Fruit fly (Drosophila melanogaster) Kc167 (cell line): ENCODE results near the gene CG46467.

Source experiments
- Myc ChIP-seq: fragments of >200 bp; optimal IDR thresholded peaks from 2 replicates; lab custom pipeline; 2017; ENCODE audit warnings: missing external identifiers
- Sin3A ChIP-seq: fragments of >200 bp; optimal IDR thresholded peaks from 2 replicates; lab custom pipeline; 2018; ENCODE audit warnings: missing external identifiers
- h ChIP-seq: fragments of >200 bp; optimal IDR thresholded peaks from 3 replicates; lab custom pipeline; 2018; ENCODE audit warnings: missing external identifiers
- insv ChIP-seq: fragments of >200 bp; optimal IDR thresholded peaks from 3 replicates; lab custom pipeline; 2018; ENCODE audit warnings: missing external identifiers
- psq ChIP-seq: fragments of >200 bp; optimal IDR thresholded peaks from 2 replicates; lab custom pipeline; 2017; ENCODE audit warnings: missing external identifiers
- ttk ChIP-seq: sonication (Bioruptor generic); optimal IDR thresholded peaks from 2 replicates; lab custom pipeline; 2017; ENCODE audit warnings: missing external identifiers

Gene CG46467

dm6 chr3R:9873753-9874117 lies 746 bp upstream of the CG46467 start:
- no peak for TF ChIP-seq psq (lab: Kevin White, UChicago)
- TF ChIP-seq ttk (lab: Kevin White, UChicago): no peak
- no peak for TF ChIP-seq h (lab: Kevin White, UChicago)
- no peak for TF ChIP-seq insv
- TF ChIP-seq Sin3A: no peak
- no peak for TF ChIP-seq Myc

- no peak for TF ChIP-seq insv
- TF ChIP-seq psq (lab: Kevin White, UChicago): no peak
- no peak for TF ChIP-seq Myc
- no peak for TF ChIP-seq ttk (lab: Kevin White, UChicago)
- no peak for TF ChIP-seq Sin3A
- TF ChIP-seq h (lab: Kevin White, UChicago): no peak
These were observed 1.2 kb downstream of the CG46467 start for dm6 chr3R:9875644-9876043.

dm6 chr3R:9877153-9878025 lies 2.9 kb downstream of the CG46467 start:
- TF ChIP-seq psq (lab: Kevin White, UChicago) (no peak), insv (no peak), Myc (no peak), Sin3A (no peak), ttk (lab: Kevin White, UChicago) (no peak), h (lab: Kevin White, UChicago) (no peak)

DNA sequence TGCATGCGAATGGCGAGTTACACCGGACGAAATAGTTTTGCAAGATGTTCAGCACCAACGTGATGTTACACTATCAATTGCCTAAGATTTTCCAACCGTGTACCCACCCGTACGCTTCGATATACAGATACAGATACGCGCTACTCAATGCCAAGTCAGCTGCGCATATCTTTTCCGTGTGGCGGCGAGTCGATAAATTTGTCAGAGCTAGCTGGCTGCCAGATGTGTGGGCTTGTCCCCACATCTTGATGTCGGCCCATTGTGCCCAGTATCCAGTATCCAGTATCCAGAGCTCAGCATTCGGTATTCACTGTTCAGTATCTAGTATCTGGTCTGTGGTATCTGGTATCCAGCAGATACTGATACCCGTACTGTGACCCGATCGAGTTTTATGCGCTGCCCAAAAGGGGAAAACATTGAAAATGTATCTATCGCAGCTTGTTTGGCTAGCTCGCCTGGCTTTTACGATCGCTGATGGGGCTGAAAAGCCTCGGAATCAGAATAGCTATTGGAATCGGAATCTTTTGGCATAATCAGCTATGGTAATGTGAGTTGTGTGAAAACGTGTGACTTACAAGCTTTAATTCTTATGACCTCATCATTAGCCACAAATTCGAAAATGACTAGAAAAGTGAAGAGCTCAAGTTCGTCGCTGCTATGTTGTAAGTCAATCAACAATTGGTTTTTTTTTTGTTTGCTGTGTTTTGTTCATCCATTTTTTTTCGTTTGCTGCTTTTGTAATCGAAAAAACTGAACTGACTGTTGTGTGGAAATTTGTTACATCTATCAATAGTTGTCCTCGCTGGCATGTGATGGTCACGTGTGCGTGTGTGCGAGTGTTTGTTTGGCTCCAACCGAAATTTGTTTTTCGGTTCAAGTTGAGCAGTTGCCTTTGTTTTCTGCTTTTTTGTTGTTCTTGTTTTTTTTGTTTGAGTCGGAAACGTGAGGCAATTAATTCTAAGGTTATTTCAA lies 3.8 kb downstream of the CG46467 start:
- no peak for TF ChIP-seq Myc
- TF ChIP-seq psq (lab: Kevin White, UChicago): no peak
- TF ChIP-seq insv: no peak
- no peak for TF ChIP-seq h (lab: Kevin White, UChicago)
- TF ChIP-seq ttk (lab: Kevin White, UChicago): no peak
- TF ChIP-seq Sin3A: no peak

dm6 chr3R:9879288-9879687 lies 4.8 kb downstream of the CG46467 start:
- no peak for TF ChIP-seq insv
- no peak for TF ChIP-seq Myc

dm6 chr3R:9879880-9880852 lies 5.7 kb downstream of the CG46467 start:
- no peak for TF ChIP-seq Sin3A
- TF ChIP-seq ttk (lab: Kevin White, UChicago): no peak
- no peak for TF ChIP-seq insv
- no peak for TF ChIP-seq Myc
- no peak for TF ChIP-seq psq (lab: Kevin White, UChicago)
- TF ChIP-seq h (lab: Kevin White, UChicago): no peak

- TF ChIP-seq ttk (lab: Kevin White, UChicago) (no peak), Myc (no peak)
These were observed 6.9 kb downstream of the CG46467 start for dm6 chr3R:9881348-9881901.

dm6 chr3R:9882019-9882418 lies 7.5 kb downstream of the CG46467 start:
- TF ChIP-seq ttk (lab: Kevin White, UChicago) (no peak), insv (no peak), Myc (no peak), psq (lab: Kevin White, UChicago) (no peak), Sin3A (no peak)

DNA sequence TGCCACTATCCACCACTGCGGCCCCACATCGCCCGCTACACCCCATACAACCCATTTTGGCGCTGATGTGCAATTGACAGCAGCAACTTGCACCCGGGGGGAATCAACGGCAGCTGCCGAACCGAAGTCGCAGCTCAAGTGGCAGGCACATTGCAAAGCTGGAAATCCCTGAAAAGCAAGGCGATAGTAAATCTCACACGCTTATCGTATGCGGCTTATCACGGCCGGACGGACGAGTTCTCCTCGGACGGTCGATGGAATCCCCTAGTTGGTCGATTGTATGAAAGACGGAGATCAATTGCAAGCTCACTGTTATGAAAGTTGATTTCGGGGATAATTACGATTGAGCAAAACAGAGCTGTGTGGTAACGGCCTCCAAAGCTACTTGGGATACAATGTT lies 8.3 kb downstream of the CG46467 start:
- TF ChIP-seq Myc (no peak), insv (no peak), h (lab: Kevin White, UChicago) (no peak), ttk (lab: Kevin White, UChicago) (no peak), psq (lab: Kevin White, UChicago) (no peak), Sin3A (no peak)

DNA sequence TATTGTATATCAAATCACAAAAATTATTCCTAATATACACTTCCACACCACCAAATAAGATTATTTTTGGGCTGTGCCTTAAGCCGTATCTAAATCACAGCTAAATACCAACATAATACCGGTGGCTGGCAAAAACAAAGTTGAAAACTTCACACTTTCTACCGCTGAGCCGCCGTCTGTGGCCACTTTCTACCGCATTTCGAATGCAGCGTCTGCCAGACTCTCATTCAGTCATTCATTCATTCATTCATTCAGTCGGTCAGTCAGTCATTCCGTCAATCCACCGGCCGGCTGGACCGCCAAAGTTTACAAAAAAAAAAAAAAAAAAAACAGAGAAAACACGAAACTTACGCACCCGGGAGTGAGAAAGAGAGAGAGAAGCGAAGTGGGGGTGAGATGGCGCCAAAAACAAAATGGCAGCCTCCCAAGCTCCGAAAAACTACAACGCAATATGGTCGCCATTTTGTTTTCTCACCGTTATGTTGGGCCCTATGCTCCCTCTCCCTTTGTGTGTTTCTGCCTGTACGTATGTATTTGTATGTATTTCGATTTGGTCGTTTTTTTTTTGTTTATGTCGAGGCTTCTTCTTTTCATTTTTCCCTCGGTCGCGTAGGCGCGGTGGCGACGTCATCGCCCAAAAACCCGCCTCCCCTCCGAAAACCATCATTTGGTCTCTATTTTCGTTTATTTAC lies 8.9 kb downstream of the CG46467 start:
- TF ChIP-seq psq (lab: Kevin White, UChicago): no peak
- TF ChIP-seq h (lab: Kevin White, UChicago): no peak
- TF ChIP-seq ttk (lab: Kevin White, UChicago): no peak

DNA sequence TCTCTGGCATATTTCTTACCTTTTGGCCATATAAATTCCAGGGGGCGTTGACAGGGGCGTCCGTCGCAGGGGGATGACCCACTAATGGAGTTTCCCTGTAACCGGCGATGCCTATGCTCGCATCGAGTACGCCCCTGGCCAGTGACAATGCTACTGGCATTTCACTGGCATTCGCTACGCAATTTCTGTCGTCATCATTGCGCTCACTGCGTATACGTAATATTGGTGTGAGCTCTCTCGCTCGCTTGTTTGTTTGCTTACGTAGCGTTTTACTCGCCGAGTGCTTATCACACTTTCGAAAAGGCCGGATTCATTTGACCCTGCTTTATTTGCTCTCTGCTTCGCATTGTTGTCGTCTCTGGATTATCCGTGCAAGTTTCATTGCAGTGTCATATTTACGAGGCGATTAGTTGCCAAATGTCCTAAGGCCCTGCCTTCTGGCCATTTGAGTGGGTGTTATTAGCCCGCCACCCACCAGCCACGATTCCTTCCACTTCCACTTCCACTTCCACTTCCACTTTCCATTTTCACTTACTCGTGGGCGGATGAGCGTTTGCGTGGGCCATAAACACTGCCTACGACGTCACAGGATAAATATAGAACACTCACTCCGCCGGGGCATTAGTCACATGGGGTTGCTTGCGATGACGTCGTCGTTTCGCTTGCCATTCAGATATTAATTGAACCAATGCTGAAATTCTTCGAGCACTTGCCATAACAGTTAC lies 10.1 kb downstream of the CG46467 start:
- TF ChIP-seq psq (lab: Kevin White, UChicago) (no peak), ttk (lab: Kevin White, UChicago) (no peak), Sin3A (no peak), insv (no peak), Myc (no peak), h (lab: Kevin White, UChicago) (no peak)
